Fruit fly (Drosophila melanogaster): ENCODE measurements around the gene CG7131.
A peak's percentile ranks its signal among the peaks of the same experiment; 100 is the strongest.

DNA sequence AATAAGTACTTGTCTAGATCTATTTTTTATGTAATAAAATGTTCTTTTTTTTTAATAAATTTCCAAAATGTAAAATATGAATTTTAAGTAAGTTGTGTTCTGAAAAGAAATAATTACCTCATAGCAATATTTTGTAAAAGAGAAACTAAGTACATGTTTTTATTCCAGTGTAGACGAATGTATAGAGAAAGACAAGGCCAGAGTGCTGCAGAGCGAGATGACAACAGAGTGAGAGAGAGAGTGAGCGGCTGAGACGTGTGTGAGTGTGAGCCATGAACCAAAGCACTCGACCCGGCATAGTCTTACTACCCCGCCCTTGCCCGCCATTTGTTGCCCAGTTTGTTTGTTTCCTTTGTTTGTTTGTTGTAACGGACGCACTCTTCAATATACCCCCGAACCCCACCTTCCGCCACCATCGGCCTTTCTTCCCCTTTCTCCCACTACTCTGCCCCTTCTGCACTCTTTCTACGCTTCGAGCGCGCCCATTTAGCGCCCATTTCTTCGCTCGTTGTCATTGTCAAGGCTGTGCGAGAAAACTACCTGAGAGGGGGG, 22.9 kb upstream of the CG7131 start:
- TF ChIP-seq ovo (GFP tag; optimal IDR thresholded peaks at IDR 0.05) (peak; percentile 59), CG7101 (tag; optimal IDR thresholded peaks at IDR 0.05) (peak; percentile 59), CG11617 (GFP tag; optimal IDR thresholded peaks at IDR 0.05) (peak; percentile 44), bab1 (GFP tag; optimal IDR thresholded peaks at IDR 0.05) (no peak), CG1620 (GFP tag; optimal IDR thresholded peaks at IDR 0.05) (no peak), CG7045 (GFP tag; optimal IDR thresholded peaks at IDR 0.05) (no peak), kay (GFP tag; ENCODE audit: borderline replicate concordance) (no peak), CG33017 (tag; optimal IDR thresholded peaks at IDR 0.05) (peak; percentile 74), Hr96 (GFP tag; optimal IDR thresholded peaks at IDR 0.05) (no peak), tj (GFP tag; optimal IDR thresholded peaks at IDR 0.05) (no peak), CG14711 (tag; optimal IDR thresholded peaks at IDR 0.05) (no peak), CG12768 (GFP tag; optimal IDR thresholded peaks at IDR 0.05) (peak; percentile 26), Clk (GFP tag; optimal IDR thresholded peaks at IDR 0.05) (peak; percentile 42)
